Worm (Caenorhabditis elegans) whole organism, L4 larva: ENCODE measurements around the gene nas-33.

ENCODE experiments used
- ceh-82 ChIP-seq: sonication (generic microtip); optimal IDR thresholded peaks from 2 replicates; lab custom pipeline; 2017; ENCODE audit warnings: missing biosample characterization, missing genetic modification characterization
- dve-1 ChIP-seq: sonication (generic microtip); optimal IDR thresholded peaks from 2 replicates; lab custom pipeline; 2017; ENCODE audit warnings: antibody characterized with exemption, mild to moderate bottlenecking, missing genetic modification characterization, missing compliant biosample characterization; ENCODE audit not compliant: insufficient read depth
- nhr-237 ChIP-seq: sonication (generic microtip); optimal IDR thresholded peaks from 2 replicates; lab custom pipeline; 2017; ENCODE audit warnings: missing biosample characterization, missing genetic modification characterization

ce11 chrX:6455157-6455556 lies at the start of gene nas-33:
- TF ChIP-seq nhr-237 (tag; lab: Kevin White, UChicago) (no peak), ceh-82 (tag; lab: Kevin White, UChicago) (no peak), dve-1 (tag; lab: Kevin White, UChicago) (no peak)
